Worm (Caenorhabditis elegans) whole organism, mixed stage, embryonic: ENCODE measurements around the gene cin-4.

Source experiments
- M03D4.4 ChIP-seq: sonication (generic microtip); optimal IDR thresholded peaks from 2 replicates; lab custom pipeline; 2017; ENCODE audit warnings: mild to moderate bottlenecking, missing genetic modification characterization, missing compliant biosample characterization
- bed-3 ChIP-seq: fragments of 200-800 bp; sonication (Bioruptor generic); optimal IDR thresholded peaks from 3 replicates; lab custom pipeline; 2018; ENCODE audit warnings: mild to moderate bottlenecking, missing genetic modification characterization, moderate library complexity, missing compliant biosample characterization
- blmp-1 ChIP-seq: fragments of 150-350 bp; optimal IDR thresholded peaks from 2 replicates; lab custom pipeline; 2014; ENCODE audit warnings: missing biosample characterization, missing genetic modification characterization
- ceh-39 ChIP-seq: fragments of 150-350 bp; optimal IDR thresholded peaks from 2 replicates; lab custom pipeline; 2014; ENCODE audit warnings: missing biosample characterization, missing genetic modification characterization
- ceh-43 ChIP-seq: fragments of 200-800 bp; sonication (Bioruptor generic); optimal IDR thresholded peaks from 2 replicates; lab custom pipeline; 2018; ENCODE audit warnings: mild to moderate bottlenecking, missing genetic modification characterization, moderate library complexity, missing compliant biosample characterization
- ces-1 ChIP-seq: fragments of 150-350 bp; optimal IDR thresholded peaks from 2 replicates; lab custom pipeline; 2014; ENCODE audit warnings: missing biosample characterization, missing genetic modification reagents, missing genetic modification characterization
- cnd-1 ChIP-seq: fragments of 200-800 bp; sonication (Bioruptor generic); optimal IDR thresholded peaks from 2 replicates; lab custom pipeline; 2018; ENCODE audit warnings: mild to moderate bottlenecking, missing genetic modification characterization, missing compliant biosample characterization
- drap-1 ChIP-seq: fragments of 200-800 bp; sonication (Bioruptor generic); optimal IDR thresholded peaks from 3 replicates; lab custom pipeline; 2018; ENCODE audit warnings: mild to moderate bottlenecking, missing genetic modification characterization, missing compliant biosample characterization
- elt-1 ChIP-seq: sonication (generic microtip); optimal IDR thresholded peaks from 2 replicates; lab custom pipeline; 2017; ENCODE audit warnings: missing genetic modification characterization, mild to moderate bottlenecking, missing compliant biosample characterization, antibody characterized with exemption, moderate library complexity, borderline replicate concordance; ENCODE audit not compliant: insufficient read depth
- elt-3 ChIP-seq: fragments of 150-350 bp; optimal IDR thresholded peaks from 2 replicates; lab custom pipeline; 2014; ENCODE audit warnings: missing biosample characterization, missing genetic modification characterization
- flh-1 ChIP-seq: fragments of 200-800 bp; sonication (Bioruptor generic); optimal IDR thresholded peaks from 2 replicates; lab custom pipeline; 2018; ENCODE audit warnings: mild to moderate bottlenecking, missing genetic modification characterization, moderate library complexity, missing compliant biosample characterization
- hlh-1 ChIP-seq: fragments of 150-350 bp; optimal IDR thresholded peaks from 2 replicates; lab custom pipeline; 2014; ENCODE audit warnings: missing biosample characterization, missing genetic modification reagents, missing genetic modification characterization
- lin-13 ChIP-seq: fragments of 150-350 bp; optimal IDR thresholded peaks from 2 replicates; lab custom pipeline; 2014; ENCODE audit warnings: missing biosample characterization, missing genetic modification characterization
- lsy-2 ChIP-seq: fragments of 150-350 bp; optimal IDR thresholded peaks from 2 replicates; lab custom pipeline; 2014; ENCODE audit warnings: missing biosample characterization, missing genetic modification characterization
- mab-5 ChIP-seq: fragments of 150-350 bp; optimal IDR thresholded peaks from 2 replicates; lab custom pipeline; 2014; ENCODE audit warnings: missing biosample characterization, missing genetic modification characterization
- mep-1 ChIP-seq: fragments of 150-350 bp; optimal IDR thresholded peaks from 2 replicates; lab custom pipeline; 2017; ENCODE audit warnings: missing biosample characterization, missing genetic modification reagents, missing genetic modification characterization, inconsistent platforms
- mls-2 ChIP-seq: sonication (generic microtip); optimal IDR thresholded peaks from 2 replicates; lab custom pipeline; 2016; ENCODE audit warnings: mild to moderate bottlenecking, missing genetic modification characterization, moderate library complexity, missing compliant biosample characterization
- nhr-12 ChIP-seq: fragments of 150-350 bp; optimal IDR thresholded peaks from 2 replicates; lab custom pipeline; 2014; ENCODE audit warnings: missing biosample characterization, missing genetic modification characterization
- nhr-2 ChIP-seq: fragments of 150-350 bp; optimal IDR thresholded peaks from 2 replicates; lab custom pipeline; 2014; ENCODE audit warnings: missing biosample characterization, missing genetic modification characterization
- nhr-237 ChIP-seq: fragments of 150-350 bp; optimal IDR thresholded peaks from 2 replicates; lab custom pipeline; 2014; ENCODE audit warnings: missing biosample characterization, missing genetic modification characterization
- nhr-28 ChIP-seq: fragments of 150-350 bp; optimal IDR thresholded peaks from 2 replicates; lab custom pipeline; 2014; ENCODE audit warnings: missing biosample characterization, missing genetic modification characterization
- nhr-76 ChIP-seq: sonication (generic microtip); optimal IDR thresholded peaks from 2 replicates; lab custom pipeline; 2017; ENCODE audit warnings: missing biosample characterization, missing genetic modification characterization
- pha-4 ChIP-seq: fragments of 150-350 bp; optimal IDR thresholded peaks from 2 replicates; lab custom pipeline; 2018; ENCODE audit warnings: missing biosample characterization, missing genetic modification reagents, missing genetic modification characterization
- sem-2 ChIP-seq: fragments of 200-800 bp; sonication (Bioruptor generic); optimal IDR thresholded peaks from 2 replicates; lab custom pipeline; 2018; ENCODE audit warnings: mild to moderate bottlenecking, missing genetic modification characterization, missing compliant biosample characterization
- sptf-1 ChIP-seq: sonication (generic microtip); optimal IDR thresholded peaks from 2 replicates; lab custom pipeline; 2017; ENCODE audit warnings: mild to moderate bottlenecking, missing genetic modification characterization, moderate library complexity, missing compliant biosample characterization
- tbx-8 ChIP-seq: fragments of 200-800 bp; sonication (Bioruptor generic); optimal IDR thresholded peaks from 2 replicates; lab custom pipeline; 2018; ENCODE audit warnings: mild to moderate bottlenecking, missing genetic modification characterization, moderate library complexity, missing compliant biosample characterization
- unc-120 ChIP-seq: sonication (generic microtip); optimal IDR thresholded peaks from 2 replicates; lab custom pipeline; 2017; ENCODE audit warnings: missing genetic modification characterization, missing compliant biosample characterization; ENCODE audit not compliant: poor library complexity, severe bottlenecking
- unc-39 ChIP-seq: fragments of 150-350 bp; optimal IDR thresholded peaks from 2 replicates; lab custom pipeline; 2014; ENCODE audit warnings: missing biosample characterization, missing genetic modification characterization
- unc-62 ChIP-seq: fragments of 150-350 bp; optimal IDR thresholded peaks from 2 replicates; lab custom pipeline; 2014; ENCODE audit warnings: missing biosample characterization, missing genetic modification reagents, missing genetic modification characterization
- zip-8 ChIP-seq: fragments of 150-350 bp; optimal IDR thresholded peaks from 2 replicates; lab custom pipeline; 2014; ENCODE audit warnings: missing biosample characterization, missing genetic modification characterization
- ztf-11 ChIP-seq: fragments of 150-350 bp; optimal IDR thresholded peaks from 2 replicates; lab custom pipeline; 2014; ENCODE audit warnings: missing biosample characterization, missing genetic modification characterization

cin-4 gene

DNA sequence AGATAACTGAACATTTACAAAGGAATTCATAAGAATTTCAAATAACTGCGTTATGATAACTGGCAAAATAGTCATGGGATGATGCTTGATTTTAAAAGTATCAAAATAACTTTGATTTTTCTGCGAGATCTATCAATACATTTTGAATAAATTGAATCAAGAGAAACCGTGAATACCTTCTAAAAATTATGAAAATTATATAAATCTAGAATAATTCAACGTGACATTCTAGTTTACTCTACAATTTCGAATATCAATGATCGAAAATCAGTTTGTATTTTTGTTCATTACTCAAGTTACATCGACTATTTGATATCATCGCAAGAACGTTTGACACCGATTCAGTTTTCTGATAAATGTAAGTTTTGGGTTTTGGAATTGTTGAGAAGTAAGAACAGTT, 23.6 kb downstream of the cin-4 start, which contains the start of gene acs-6:
Gene acs-6, plus strand, starts transcription at position 301 of the 400 bp plus-strand sequence.
- TF ChIP-seq lsy-2 (tag; lab: Kevin White, UChicago) (no peak), drap-1 (GFP tag; lab: Kevin White, UChicago) (no peak), unc-120 (tag; lab: Kevin White, UChicago) (no peak), cnd-1 (tag; lab: Kevin White, UChicago) (no peak), flh-1 (no peak), unc-62 (no peak), nhr-12 (tag; lab: Kevin White, UChicago) (no peak), ceh-43 (no peak), nhr-76 (tag; lab: Kevin White, UChicago) (no peak), M03D4.4 (no peak), elt-3 (tag; lab: Kevin White, UChicago) (no peak), nhr-237 (tag; lab: Kevin White, UChicago) (no peak), ceh-39 (tag; lab: Kevin White, UChicago) (no peak), ces-1 (GFP tag; lab: Kevin White, UChicago) (no peak), blmp-1 (tag; lab: Kevin White, UChicago) (no peak), elt-1 (tag; lab: Kevin White, UChicago) (no peak), hlh-1 (tag; lab: Kevin White, UChicago) (no peak), pha-4 (tag; lab: Kevin White, UChicago) (no peak), nhr-2 (tag; lab: Kevin White, UChicago) (no peak), bed-3 (no peak)

DNA sequence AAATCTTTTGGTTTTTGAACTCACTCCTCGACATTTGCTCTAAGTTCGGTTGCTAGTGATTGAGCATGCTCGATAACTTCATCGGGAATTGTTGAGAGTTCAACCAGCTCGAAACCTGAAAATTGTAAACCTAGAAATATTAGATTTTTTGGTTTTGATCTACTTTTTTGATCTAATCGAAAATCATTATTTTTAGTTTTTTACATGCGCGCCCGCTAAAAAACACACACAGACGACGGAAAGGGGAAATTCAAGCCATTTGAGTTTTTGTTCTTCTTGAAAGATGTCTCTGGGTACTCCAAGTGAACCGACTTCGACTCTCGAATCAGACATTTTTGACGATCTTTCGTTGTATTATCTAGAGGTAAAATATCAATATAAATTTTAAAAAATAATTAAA, 27.3 kb downstream of the cin-4 start, which contains the start of gene nos-2:
Gene nos-2, plus strand, starts transcription at position 228 of the 400 bp plus-strand sequence.
- TF ChIP-seq mep-1 (tag; lab: Kevin White, UChicago), result no peak
- no peak for TF ChIP-seq nhr-2 (tag; lab: Kevin White, UChicago)
- no peak for TF ChIP-seq elt-1 (tag; lab: Kevin White, UChicago)
- no peak for TF ChIP-seq nhr-76 (tag; lab: Kevin White, UChicago)
- no peak for TF ChIP-seq tbx-8
- TF ChIP-seq nhr-28 (tag; lab: Kevin White, UChicago), result no peak
- TF ChIP-seq zip-8 (tag; lab: Kevin White, UChicago), result no peak
- TF ChIP-seq ceh-43, result no peak
- TF ChIP-seq mls-2 (tag; lab: Kevin White, UChicago), result no peak
- TF ChIP-seq flh-1, result no peak
- TF ChIP-seq lsy-2 (tag; lab: Kevin White, UChicago), result no peak
- TF ChIP-seq ztf-11 (tag; lab: Kevin White, UChicago), result no peak
- no peak for TF ChIP-seq mab-5 (tag; lab: Kevin White, UChicago)
- no peak for TF ChIP-seq hlh-1 (tag; lab: Kevin White, UChicago)
- TF ChIP-seq bed-3, result no peak
- no peak for TF ChIP-seq ces-1 (GFP tag; lab: Kevin White, UChicago)
- no peak for TF ChIP-seq unc-39 (tag; lab: Kevin White, UChicago)
- TF ChIP-seq ceh-39 (tag; lab: Kevin White, UChicago), result no peak

DNA sequence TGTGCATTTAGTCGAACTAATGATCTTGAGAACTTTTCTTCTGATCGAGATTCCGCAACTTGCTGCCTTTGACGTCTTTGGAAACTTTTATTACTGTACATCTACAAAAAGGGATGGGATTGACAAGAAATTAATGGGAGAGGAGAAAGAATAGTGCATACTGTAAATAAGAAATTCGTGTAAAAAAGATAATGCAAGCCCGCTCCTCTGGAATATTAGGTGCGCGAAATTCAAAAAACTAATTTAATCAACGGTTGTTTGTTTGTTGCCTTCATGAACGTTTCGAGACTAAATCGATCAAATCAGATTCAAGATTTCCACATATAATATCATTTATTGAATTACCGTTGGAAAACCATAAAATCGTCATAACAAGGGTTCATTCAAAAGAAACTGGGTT, 31.8 kb downstream of the cin-4 start, which contains the start of gene him-14:
Gene him-14, minus strand, starts transcription at position 101 of the 400 bp plus-strand sequence.
- TF ChIP-seq lin-13 (tag; lab: Kevin White, UChicago), result no peak
- no peak for TF ChIP-seq sem-2 (GFP tag; lab: Kevin White, UChicago)
- TF ChIP-seq ceh-39 (tag; lab: Kevin White, UChicago), result no peak
- TF ChIP-seq ztf-11 (tag; lab: Kevin White, UChicago), result no peak
- no peak for TF ChIP-seq zip-8 (tag; lab: Kevin White, UChicago)
- no peak for TF ChIP-seq mab-5 (tag; lab: Kevin White, UChicago)

DNA sequence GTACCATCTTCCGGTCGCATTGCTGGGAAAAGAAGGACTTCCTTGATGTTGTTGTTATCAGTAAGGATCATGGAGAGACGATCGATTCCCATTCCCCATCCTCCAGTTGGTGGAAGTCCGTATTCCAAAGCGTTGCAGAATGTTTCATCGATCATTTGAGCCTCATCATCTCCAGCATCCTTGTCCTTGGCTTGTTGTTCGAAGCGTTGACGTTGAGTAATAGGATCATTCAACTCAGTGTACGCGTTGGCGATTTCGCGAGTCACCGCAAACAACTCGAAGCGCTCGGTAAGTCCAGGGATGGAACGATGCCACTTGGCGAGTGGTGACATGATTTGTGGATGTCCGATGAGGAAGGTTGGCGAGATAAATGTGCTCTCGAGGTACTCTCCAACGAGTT, 32.3 kb downstream of the cin-4 start:
- no peak for TF ChIP-seq unc-62
- no peak for TF ChIP-seq mep-1 (tag; lab: Kevin White, UChicago)
- TF ChIP-seq flh-1, result no peak
- no peak for TF ChIP-seq mls-2 (tag; lab: Kevin White, UChicago)
- TF ChIP-seq mab-5 (tag; lab: Kevin White, UChicago), result no peak
- no peak for TF ChIP-seq lin-13 (tag; lab: Kevin White, UChicago)
- TF ChIP-seq M03D4.4, result no peak
- no peak for TF ChIP-seq ces-1 (GFP tag; lab: Kevin White, UChicago)

DNA sequence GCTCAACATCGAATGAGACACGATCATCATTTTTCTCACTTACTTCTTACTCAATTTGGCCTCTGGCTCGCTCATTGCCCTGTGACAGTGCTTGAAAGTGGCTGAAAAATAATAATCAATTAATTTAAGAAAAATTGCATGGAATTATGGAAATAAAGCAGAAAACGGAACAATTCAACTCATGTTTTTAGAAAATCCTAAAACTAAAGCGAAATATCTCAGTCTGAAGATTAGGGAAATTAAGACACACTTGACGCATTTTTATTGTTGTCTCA, 34.2 kb downstream of the cin-4 start, which contains the start of gene kars-1:
Gene kars-1, minus strand, starts transcription at position 101 of the 275 bp plus-strand sequence.
- no peak for TF ChIP-seq unc-39 (tag; lab: Kevin White, UChicago)
- no peak for TF ChIP-seq tbx-8
- TF ChIP-seq drap-1 (GFP tag; lab: Kevin White, UChicago), result no peak
- no peak for TF ChIP-seq mls-2 (tag; lab: Kevin White, UChicago)
- no peak for TF ChIP-seq bed-3
- TF ChIP-seq lin-13 (tag; lab: Kevin White, UChicago), result no peak
- TF ChIP-seq flh-1, result no peak
- TF ChIP-seq sptf-1 (tag; lab: Kevin White, UChicago), result no peak
- no peak for TF ChIP-seq unc-120 (tag; lab: Kevin White, UChicago)
- no peak for TF ChIP-seq mab-5 (tag; lab: Kevin White, UChicago)
- TF ChIP-seq ztf-11 (tag; lab: Kevin White, UChicago), result no peak
- TF ChIP-seq, all 35 proteins: peak for 0
